Fruit fly (Drosophila melanogaster) whole organism, embryonic: ENCODE data around the gene GABPI.

Source experiments
- Aef1 ChIP-seq: fragments of 200-800 bp; sonication (Bioruptor generic); IDR thresholded peaks from 3 replicates; pipeline ENCODE4 v1.3.6; 2022; ENCODE audit warnings: missing biosample characterization, missing genetic modification characterization
- B-H1 ChIP-seq: fragments of 200-800 bp; sonication (Bioruptor generic); IDR thresholded peaks from 3 replicates; pipeline ENCODE4 v1.3.6; 2022; ENCODE audit warnings: missing biosample characterization, missing genetic modification characterization
- Bgb ChIP-seq: fragments of 200-800 bp; sonication (Bioruptor generic); IDR thresholded peaks from 2 replicates; pipeline ENCODE4 v1.3.6; 2022; ENCODE audit warnings: missing biosample characterization, missing genetic modification characterization; ENCODE audit not compliant: partially characterized antibody
- Blimp-1 ChIP-seq: fragments of 200-800 bp; sonication (Bioruptor generic); optimal IDR thresholded peaks from 3 replicates; lab custom pipeline; 2018; ENCODE audit warnings: missing biosample characterization, missing genetic modification characterization, mild to moderate bottlenecking, moderate library complexity, missing genetic modification reagents
- CG11093 ChIP-seq: fragments of 200-800 bp; sonication (Bioruptor generic); IDR thresholded peaks from 3 replicates; pipeline ENCODE4 v1.3.6; 2022; ENCODE audit warnings: missing biosample characterization, missing genetic modification characterization
- CG12219 ChIP-seq: fragments of 200-800 bp; sonication (Bioruptor generic); optimal IDR thresholded peaks from 3 replicates; lab custom pipeline; 2018; ENCODE audit warnings: missing biosample characterization, mild to moderate bottlenecking, missing genetic modification characterization
- CG12744 ChIP-seq: fragments of 200-800 bp; sonication (Bioruptor generic); optimal IDR thresholded peaks from 2 replicates; lab custom pipeline; 2016; ENCODE audit warnings: missing biosample characterization, missing genetic modification characterization
- CG12769 ChIP-seq: fragments of 200-800 bp; sonication (Bioruptor generic); optimal IDR thresholded peaks from 2 replicates; lab custom pipeline; 2019; ENCODE audit warnings: missing biosample characterization, mild to moderate bottlenecking, missing genetic modification characterization, moderate library complexity
- CG13424 ChIP-seq: fragments of 200-800 bp; sonication (Bioruptor generic); optimal IDR thresholded peaks from 2 replicates; lab custom pipeline; 2019; ENCODE audit warnings: missing biosample characterization, mild to moderate bottlenecking, missing genetic modification characterization, moderate library complexity
- CG15479 ChIP-seq: fragments of 200-800 bp; sonication (Bioruptor generic); optimal IDR thresholded peaks from 3 replicates; lab custom pipeline; 2019; ENCODE audit warnings: missing biosample characterization, mild to moderate bottlenecking, missing genetic modification characterization, moderate library complexity
- CG15601 ChIP-seq: fragments of 200-800 bp; sonication (Bioruptor generic); optimal IDR thresholded peaks from 3 replicates; lab custom pipeline; 2019; ENCODE audit warnings: missing biosample characterization, mild to moderate bottlenecking, missing genetic modification characterization, moderate library complexity
- CG1647 ChIP-seq: fragments of 200-800 bp; sonication (Bioruptor generic); optimal IDR thresholded peaks from 3 replicates; lab custom pipeline; 2016; ENCODE audit warnings: missing biosample characterization, missing genetic modification characterization
- CG17361 ChIP-seq: fragments of 200-800 bp; sonication (Bioruptor generic); IDR thresholded peaks from 3 replicates; pipeline ENCODE4 v1.3.6; 2022; ENCODE audit warnings: missing biosample characterization, missing genetic modification characterization
- CG18011 ChIP-seq: fragments of 200-800 bp; sonication (Bioruptor generic); optimal IDR thresholded peaks from 2 replicates; lab custom pipeline; 2017; ENCODE audit warnings: missing biosample characterization, missing genetic modification characterization, mild to moderate bottlenecking, moderate library complexity, missing genotype
- CG18599 ChIP-seq: fragments of 200-800 bp; sonication (Bioruptor generic); optimal IDR thresholded peaks from 3 replicates; lab custom pipeline; 2017; ENCODE audit warnings: missing biosample characterization, missing genetic modification characterization, mild to moderate bottlenecking, moderate library complexity, missing genetic modification reagents
- CG18764 ChIP-seq: fragments of 200-800 bp; sonication (Bioruptor generic); optimal IDR thresholded peaks from 3 replicates; lab custom pipeline; 2016; ENCODE audit warnings: missing biosample characterization, missing genetic modification characterization
- CG2199 ChIP-seq: fragments of 200-800 bp; sonication (Bioruptor generic); IDR thresholded peaks from 3 replicates; pipeline ENCODE4 v1.3.6; 2022; ENCODE audit warnings: missing biosample characterization, missing genetic modification characterization
- CG3065 ChIP-seq: fragments of 200-800 bp; sonication (Bioruptor generic); optimal IDR thresholded peaks from 2 replicates; lab custom pipeline; 2016; ENCODE audit warnings: missing biosample characterization, missing genetic modification characterization
- CG3163 ChIP-seq: fragments of 200-800 bp; sonication (Bioruptor generic); optimal IDR thresholded peaks from 3 replicates; lab custom pipeline; 2016; ENCODE audit warnings: missing biosample characterization, missing genetic modification characterization
- CG3407 ChIP-seq: fragments of 200-800 bp; sonication (Bioruptor generic); optimal IDR thresholded peaks from 2 replicates; lab custom pipeline; 2018; ENCODE audit warnings: missing biosample characterization, mild to moderate bottlenecking, missing genetic modification characterization
- CG34422 ChIP-seq: fragments of 200-800 bp; sonication (Bioruptor generic); IDR thresholded peaks from 3 replicates; pipeline ENCODE4 v1.3.6; 2022; ENCODE audit warnings: missing biosample characterization, missing genetic modification characterization
- CG42726 ChIP-seq: fragments of 200-800 bp; sonication (Bioruptor generic); IDR thresholded peaks from 2 replicates; pipeline ENCODE4 v1.3.6; 2022; ENCODE audit warnings: missing biosample characterization, missing genetic modification characterization; ENCODE audit not compliant: partially characterized antibody
- CG4360 ChIP-seq: fragments of 200-800 bp; sonication (Bioruptor generic); IDR thresholded peaks from 2 replicates; pipeline ENCODE4 v1.3.6; 2022; ENCODE audit warnings: missing biosample characterization, missing genetic modification characterization
- CG7839 ChIP-seq: fragments of 200-800 bp; sonication (Bioruptor generic); optimal IDR thresholded peaks from 3 replicates; lab custom pipeline; 2018; ENCODE audit warnings: missing biosample characterization, mild to moderate bottlenecking, missing genetic modification characterization, moderate library complexity
- CG7928 ChIP-seq: fragments of 200-800 bp; sonication (Bioruptor generic); optimal IDR thresholded peaks from 2 replicates; lab custom pipeline; 2017; ENCODE audit warnings: missing biosample characterization, mild to moderate bottlenecking, missing genetic modification characterization
- CG8478 ChIP-seq: fragments of >200 bp; optimal IDR thresholded peaks from 2 replicates; lab custom pipeline; 2018
- CG9876 ChIP-seq: fragments of 200-800 bp; sonication (Bioruptor generic); optimal IDR thresholded peaks from 2 replicates; lab custom pipeline; 2016; ENCODE audit warnings: missing biosample characterization, missing genetic modification characterization
- Elba2 ChIP-seq: fragments of 200-800 bp; sonication (Bioruptor generic); optimal IDR thresholded peaks from 3 replicates; lab custom pipeline; 2016; ENCODE audit warnings: missing biosample characterization, missing genetic modification characterization
- Fer1 ChIP-seq: fragments of 200-800 bp; sonication (Bioruptor generic); optimal IDR thresholded peaks from 2 replicates; lab custom pipeline; 2017; ENCODE audit warnings: missing biosample characterization, mild to moderate bottlenecking, missing genetic modification characterization
- HLH54F ChIP-seq: fragments of 200-800 bp; sonication (Bioruptor generic); optimal IDR thresholded peaks from 3 replicates; lab custom pipeline; 2016; ENCODE audit warnings: missing biosample characterization, missing genetic modification characterization
- Mrtf ChIP-seq: fragments of 200-800 bp; sonication (Bioruptor generic); IDR thresholded peaks from 3 replicates; pipeline ENCODE4 v1.3.6; 2022; ENCODE audit warnings: missing biosample characterization, missing genetic modification characterization
- NC2β ChIP-seq: fragments of 200-800 bp; sonication (Bioruptor generic); optimal IDR thresholded peaks from 2 replicates; lab custom pipeline; 2016; ENCODE audit warnings: missing biosample characterization, missing genetic modification characterization
- PHDP ChIP-seq: fragments of 200-800 bp; sonication (Bioruptor generic); optimal IDR thresholded peaks from 3 replicates; lab custom pipeline; 2018; ENCODE audit warnings: missing biosample characterization, mild to moderate bottlenecking, missing genetic modification characterization, moderate library complexity
- Sry-β ChIP-seq: fragments of 200-800 bp; sonication (Bioruptor generic); optimal IDR thresholded peaks from 2 replicates; lab custom pipeline; 2018; ENCODE audit warnings: missing biosample characterization, mild to moderate bottlenecking, missing genetic modification characterization, moderate library complexity
- Sry-δ ChIP-seq: fragments of 200-800 bp; sonication (Bioruptor generic); optimal IDR thresholded peaks from 2 replicates; lab custom pipeline; 2016; ENCODE audit warnings: missing biosample characterization, missing genetic modification characterization
- ab ChIP-seq: fragments of 200-800 bp; sonication (Bioruptor generic); optimal IDR thresholded peaks from 2 replicates; lab custom pipeline; 2016; ENCODE audit warnings: missing biosample characterization, missing genetic modification characterization
- bsh ChIP-seq, 2 experiments: fragments of 200-800 bp; sonication (Bioruptor generic); optimal IDR thresholded peaks; 2 replicates each; lab custom pipeline; 2017 to 2018; ENCODE audit warnings: mild to moderate bottlenecking in 2 of 2, missing biosample characterization in 2 of 2, missing genetic modification characterization in 2 of 2, moderate library complexity in 1 of 2
- cg ChIP-seq: fragments of 200-800 bp; sonication (Bioruptor generic); optimal IDR thresholded peaks from 3 replicates; lab custom pipeline; 2019; ENCODE audit warnings: missing biosample characterization, mild to moderate bottlenecking, missing genetic modification characterization, moderate library complexity
- chm ChIP-seq: fragments of 200-800 bp; sonication (Bioruptor generic); IDR thresholded peaks from 2 replicates; pipeline ENCODE4 v1.3.6; 2022; ENCODE audit warnings: missing biosample characterization, missing genetic modification characterization
- dmrt11E ChIP-seq: fragments of 200-800 bp; sonication (Bioruptor generic); optimal IDR thresholded peaks from 3 replicates; lab custom pipeline; 2018; ENCODE audit warnings: missing biosample characterization, mild to moderate bottlenecking, missing genetic modification characterization, moderate library complexity
- hbn ChIP-seq: fragments of 200-800 bp; sonication (Bioruptor generic); IDR thresholded peaks from 2 replicates; pipeline ENCODE4 v1.3.6; 2022; ENCODE audit warnings: missing biosample characterization, missing genetic modification characterization; ENCODE audit not compliant: partially characterized antibody
- kay ChIP-seq: fragments of 200-800 bp; sonication (Bioruptor generic); optimal IDR thresholded peaks from 2 replicates; lab custom pipeline; 2016; ENCODE audit warnings: missing biosample characterization, missing genetic modification characterization
- ken ChIP-seq: fragments of 200-800 bp; sonication (Bioruptor generic); IDR thresholded peaks from 3 replicates; pipeline ENCODE4 v1.3.6; 2022; ENCODE audit warnings: missing biosample characterization, missing genetic modification characterization
- pita ChIP-seq: fragments of 200-800 bp; sonication (Bioruptor generic); optimal IDR thresholded peaks from 2 replicates; lab custom pipeline; 2017; ENCODE audit warnings: missing biosample characterization, mild to moderate bottlenecking, missing genetic modification characterization
- pros ChIP-seq: fragments of 200-800 bp; sonication (Bioruptor generic); optimal IDR thresholded peaks from 3 replicates; lab custom pipeline; 2019; ENCODE audit warnings: missing biosample characterization, mild to moderate bottlenecking, missing genetic modification characterization, moderate library complexity
- psq ChIP-seq: fragments of 200-800 bp; sonication (Bioruptor generic); optimal IDR thresholded peaks from 2 replicates; lab custom pipeline; 2017; ENCODE audit warnings: missing biosample characterization, missing genetic modification characterization
- repo ChIP-seq: fragments of 200-800 bp; sonication (Bioruptor generic); optimal IDR thresholded peaks from 2 replicates; lab custom pipeline; 2016; ENCODE audit warnings: missing biosample characterization, missing genetic modification characterization
- sc ChIP-seq, 3 experiments: fragments of >200 bp in 2 of 3; fragments of 200-800 bp in 1 of 3; sonication (Bioruptor generic) in 1 of 3; optimal IDR thresholded peaks; 2 replicates in 2 of 3; 3 replicates in 1 of 3; lab custom pipeline; 2017; ENCODE audit warnings: mild to moderate bottlenecking in 1 of 3, missing biosample characterization in 1 of 3, missing genetic modification characterization in 1 of 3, missing genetic modification reagents in 1 of 3
- schlank ChIP-seq: fragments of 200-800 bp; sonication (Bioruptor generic); optimal IDR thresholded peaks from 2 replicates; lab custom pipeline; 2018; ENCODE audit warnings: missing biosample characterization, mild to moderate bottlenecking, missing genetic modification characterization
- sd ChIP-seq: fragments of 200-800 bp; sonication (Bioruptor generic); optimal IDR thresholded peaks from 3 replicates; lab custom pipeline; 2018; ENCODE audit warnings: missing biosample characterization, mild to moderate bottlenecking, missing genetic modification characterization, moderate library complexity
- wor ChIP-seq: fragments of 200-800 bp; sonication (Bioruptor generic); IDR thresholded peaks from 2 replicates; pipeline ENCODE4 v1.3.6; 2022; ENCODE audit warnings: missing biosample characterization, missing genetic modification characterization
- yki ChIP-seq: fragments of >200 bp; optimal IDR thresholded peaks from 3 replicates; lab custom pipeline; 2018

The GABPI gene

DNA sequence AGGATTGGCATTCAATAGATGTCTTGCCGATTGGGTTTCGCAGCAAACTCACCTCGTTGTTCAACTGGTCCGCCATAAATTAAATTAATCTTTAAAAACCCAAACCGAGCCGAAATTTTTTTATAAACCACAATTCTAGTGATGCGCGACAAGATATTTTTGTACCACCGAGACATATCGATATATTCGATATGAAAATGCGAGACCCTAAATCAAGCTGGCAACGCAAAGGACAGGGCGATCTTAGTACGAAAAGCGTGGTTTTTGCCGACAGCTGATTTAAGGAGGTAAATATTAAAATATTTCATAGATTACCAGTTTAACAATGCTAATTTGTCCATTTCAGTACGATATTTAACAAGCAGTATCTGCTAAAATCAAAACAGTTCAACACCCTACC is 1.3 kb upstream of the GABPI start, which contains the start of the genes Sf3b2 and CG17219 (continued):
- no peak for TF ChIP-seq CG13424 (tag; lab: Kevin White, UChicago)
- no peak for TF ChIP-seq pita (GFP tag; lab: Kevin White, UChicago)
- no peak for TF ChIP-seq CG12744 (GFP tag; lab: Kevin White, UChicago)
- no peak for TF ChIP-seq CG15601 (tag; lab: Kevin White, UChicago)
- TF ChIP-seq CG42726 (GFP tag; lab: Robert Waterston, UW): peak; percentile 36; the same call in 1 of the 2 replicates
- TF ChIP-seq CG1647: no peak
- TF ChIP-seq ken: no peak
- TF ChIP-seq Sry-β: peak; percentile 45
- TF ChIP-seq CG9876 (GFP tag; lab: Kevin White, UChicago): no peak
- TF ChIP-seq kay (GFP tag; lab: Kevin White, UChicago): no peak
- no peak for TF ChIP-seq CG15479 (GFP tag; lab: Kevin White, UChicago)
- no peak for TF ChIP-seq repo (GFP tag; lab: Kevin White, UChicago)
- no peak for TF ChIP-seq psq (GFP tag; lab: Kevin White, UChicago)
- TF ChIP-seq pros (GFP tag; lab: Kevin White, UChicago): no peak
- no peak for TF ChIP-seq CG3065 (GFP tag; lab: Kevin White, UChicago)
- TF ChIP-seq CG4360 (GFP tag; lab: Robert Waterston, UW): no peak
- TF ChIP-seq CG17361 (GFP tag; lab: Robert Waterston, UW): no peak
- TF ChIP-seq Sry-δ (GFP tag; lab: Kevin White, UChicago): peak; percentile 91
- TF ChIP-seq bsh (GFP tag; optimal IDR thresholded peaks at IDR 0.05; lab: Kevin White, UChicago): no peak
- TF ChIP-seq CG2199 (GFP tag; lab: Robert Waterston, UW): no peak
- peak; percentile 16 for TF ChIP-seq HLH54F (GFP tag; lab: Kevin White, UChicago)
- TF ChIP-seq CG7928: no peak
- no peak for TF ChIP-seq Fer1 (GFP tag; lab: Kevin White, UChicago)
- peak; percentile 16; the same call in 1 of the 3 replicates for TF ChIP-seq CG34422 (GFP tag; lab: Robert Waterston, UW)
- TF ChIP-seq Aef1 (GFP tag; lab: Robert Waterston, UW): no peak
- TF ChIP-seq CG12219 (GFP tag; lab: Kevin White, UChicago): no peak
- no peak for TF ChIP-seq Elba2 (GFP tag; lab: Kevin White, UChicago)
- TF ChIP-seq dmrt11E (tag; lab: Kevin White, UChicago): no peak
- TF ChIP-seq CG11093 (GFP tag; lab: Robert Waterston, UW): no peak
- TF ChIP-seq CG8478 (lab: Kevin White, UChicago): no peak
- no peak for TF ChIP-seq B-H1 (GFP tag; lab: Robert Waterston, UW)
- no peak for TF ChIP-seq wor (GFP tag; lab: Robert Waterston, UW)
- no peak for TF ChIP-seq CG18011 (GFP tag; lab: Kevin White, UChicago)
- TF ChIP-seq CG3163 (GFP tag; lab: Kevin White, UChicago): no peak
- no peak for TF ChIP-seq PHDP (tag; lab: Kevin White, UChicago)
- TF ChIP-seq Bgb (GFP tag; lab: Robert Waterston, UW): peak; percentile 72
- TF ChIP-seq schlank: no peak
- no peak for TF ChIP-seq cg (GFP tag; lab: Kevin White, UChicago)
- no peak for TF ChIP-seq CG3407 (GFP tag; lab: Kevin White, UChicago)
- no peak for TF ChIP-seq CG18764 (GFP tag; lab: Kevin White, UChicago)
- no peak for TF ChIP-seq CG12769 (tag; lab: Kevin White, UChicago)
- no peak for TF ChIP-seq Mrtf (GFP tag; lab: Robert Waterston, UW)
- TF ChIP-seq sd (tag; lab: Kevin White, UChicago): no peak
- no peak for TF ChIP-seq yki (lab: Kevin White, UChicago)
- no peak for TF ChIP-seq Blimp-1 (GFP tag; lab: Kevin White, UChicago)
- TF ChIP-seq chm (GFP tag; lab: Robert Waterston, UW): no peak
- TF ChIP-seq CG18599 (GFP tag; lab: Kevin White, UChicago): no peak
- TF ChIP-seq CG7839: no peak
- TF ChIP-seq ab (GFP tag; lab: Kevin White, UChicago): no peak
- peak; percentile 51 for TF ChIP-seq NC2β
- TF ChIP-seq sc (optimal IDR thresholded peaks at IDR 0.05; lab: Kevin White, UChicago): no peak
- no peak for TF ChIP-seq sc (GFP tag; optimal IDR thresholded peaks at IDR 0.05; lab: Kevin White, UChicago)
- peak; percentile 58 for TF ChIP-seq hbn (GFP tag; lab: Robert Waterston, UW)
